Worm (Caenorhabditis elegans) whole organism, L3 larva: ENCODE data around the gene rsp-3.

Experiments used
- R02D3.7 ChIP-seq: fragments of 150-350 bp; optimal IDR thresholded peaks from 2 replicates; lab custom pipeline; 2014; ENCODE audit warnings: missing biosample characterization, missing genetic modification characterization
- ZK546.5 ChIP-seq: sonication (generic microtip); optimal IDR thresholded peaks from 2 replicates; lab custom pipeline; 2017; ENCODE audit warnings: missing biosample characterization, missing genetic modification characterization
- aly-2 ChIP-seq: fragments of 150-350 bp; optimal IDR thresholded peaks from 2 replicates; lab custom pipeline; 2014; ENCODE audit warnings: missing biosample characterization, missing genetic modification characterization
- ama-1 ChIP-seq: fragments of 150-350 bp; optimal IDR thresholded peaks from 2 replicates; lab custom pipeline; 2018
- ceh-28 ChIP-seq: fragments of 150-350 bp; optimal IDR thresholded peaks from 2 replicates; lab custom pipeline; 2014; ENCODE audit warnings: missing biosample characterization, missing genetic modification reagents, missing genetic modification characterization
- ceh-82 ChIP-seq: fragments of 150-350 bp; optimal IDR thresholded peaks from 2 replicates; lab custom pipeline; 2014; ENCODE audit warnings: missing biosample characterization, missing genetic modification characterization
- ceh-9 ChIP-seq: sonication (generic microtip); optimal IDR thresholded peaks from 2 replicates; lab custom pipeline; 2018; ENCODE audit warnings: missing biosample characterization, missing genetic modification characterization
- egl-27 ChIP-seq: sonication (generic microtip); optimal IDR thresholded peaks from 4 replicates; lab custom pipeline; 2017; ENCODE audit warnings: missing biosample characterization, missing genetic modification reagents, missing genetic modification characterization
- egl-5 ChIP-seq: fragments of 150-350 bp; optimal IDR thresholded peaks from 2 replicates; lab custom pipeline; 2017; ENCODE audit warnings: missing biosample characterization, missing genetic modification reagents, missing genetic modification characterization, inconsistent platforms
- elt-1 ChIP-seq: fragments of 150-350 bp; optimal IDR thresholded peaks from 2 replicates; lab custom pipeline; 2014; ENCODE audit warnings: missing biosample characterization, missing genetic modification characterization
- eor-1 ChIP-seq, 2 experiments: fragments of 150-350 bp; optimal IDR thresholded peaks; 2 replicates each; lab custom pipeline; 2014 to 2018; ENCODE audit warnings: missing biosample characterization in 2 of 2, missing genetic modification characterization in 2 of 2
- fkh-10 ChIP-seq: sonication (generic microtip); optimal IDR thresholded peaks from 2 replicates; lab custom pipeline; 2017; ENCODE audit warnings: missing biosample characterization, missing genetic modification reagents, missing genetic modification characterization
- fos-1 ChIP-seq: fragments of 150-350 bp; optimal IDR thresholded peaks from 2 replicates; lab custom pipeline; 2014; ENCODE audit warnings: missing biosample characterization, missing genetic modification characterization
- jun-1 ChIP-seq: fragments of 150-350 bp; optimal IDR thresholded peaks from 2 replicates; lab custom pipeline; 2014; ENCODE audit warnings: missing biosample characterization, missing genetic modification reagents, missing genetic modification characterization
- lin-15B ChIP-seq: fragments of 150-350 bp; optimal IDR thresholded peaks from 2 replicates; lab custom pipeline; 2014; ENCODE audit warnings: missing biosample characterization, missing genetic modification characterization
- lin-39 ChIP-seq: fragments of 150-350 bp; optimal IDR thresholded peaks from 2 replicates; lab custom pipeline; 2018; ENCODE audit warnings: missing biosample characterization, missing genetic modification reagents, missing genetic modification characterization
- lsy-12 ChIP-seq: sonication (generic microtip); optimal IDR thresholded peaks from 2 replicates; lab custom pipeline; 2016; ENCODE audit warnings: mild to moderate bottlenecking, missing genetic modification characterization, missing compliant biosample characterization
- nfya-1 ChIP-seq: sonication (generic microtip); optimal IDR thresholded peaks from 2 replicates; lab custom pipeline; 2017; ENCODE audit warnings: missing genetic modification characterization, mild to moderate bottlenecking, missing compliant biosample characterization, antibody characterized with exemption, moderate library complexity; ENCODE audit not compliant: insufficient read depth
- nhr-11 ChIP-seq: fragments of 150-350 bp; optimal IDR thresholded peaks from 2 replicates; lab custom pipeline; 2014; ENCODE audit warnings: missing biosample characterization, missing genetic modification characterization
- nhr-12 ChIP-seq: fragments of 150-350 bp; optimal IDR thresholded peaks from 2 replicates; lab custom pipeline; 2014; ENCODE audit warnings: missing biosample characterization, missing genetic modification characterization
- nhr-28 ChIP-seq: fragments of 150-350 bp; optimal IDR thresholded peaks from 2 replicates; lab custom pipeline; 2014; ENCODE audit warnings: missing biosample characterization, missing genetic modification characterization
- nhr-43 ChIP-seq: sonication (generic microtip); optimal IDR thresholded peaks from 2 replicates; lab custom pipeline; 2016; ENCODE audit warnings: mild to moderate bottlenecking, missing genetic modification characterization, missing compliant biosample characterization; ENCODE audit not compliant: poor library complexity, severe bottlenecking
- nhr-76 ChIP-seq: fragments of 150-350 bp; sonication (generic microtip); optimal IDR thresholded peaks from 5 replicates; lab custom pipeline; 2014; ENCODE audit warnings: missing biosample characterization, missing genetic modification characterization
- sea-2 ChIP-seq: fragments of 150-350 bp; sonication (generic microtip); optimal IDR thresholded peaks from 4 replicates; lab custom pipeline; 2014; ENCODE audit warnings: missing biosample characterization, missing genetic modification reagents, missing genetic modification characterization
- snpc-4 ChIP-seq: fragments of 150-350 bp; optimal IDR thresholded peaks from 2 replicates; lab custom pipeline; 2014; ENCODE audit warnings: missing biosample characterization, missing genetic modification characterization
- tbx-2 ChIP-seq: sonication (generic microtip); optimal IDR thresholded peaks from 2 replicates; lab custom pipeline; 2016; ENCODE audit warnings: mild to moderate bottlenecking, missing genetic modification characterization, missing compliant biosample characterization
- unc-62 ChIP-seq: fragments of 150-350 bp; sonication (generic microtip); optimal IDR thresholded peaks from 4 replicates; lab custom pipeline; 2014; ENCODE audit warnings: missing biosample characterization, missing genetic modification reagents, missing genetic modification characterization
- zag-1 ChIP-seq: fragments of 150-350 bp; optimal IDR thresholded peaks from 2 replicates; lab custom pipeline; 2014; ENCODE audit warnings: missing biosample characterization, missing genetic modification characterization
- ztf-4 ChIP-seq: fragments of 150-350 bp; optimal IDR thresholded peaks from 2 replicates; lab custom pipeline; 2014; ENCODE audit warnings: missing biosample characterization, missing genetic modification characterization

The rsp-3 gene

DNA sequence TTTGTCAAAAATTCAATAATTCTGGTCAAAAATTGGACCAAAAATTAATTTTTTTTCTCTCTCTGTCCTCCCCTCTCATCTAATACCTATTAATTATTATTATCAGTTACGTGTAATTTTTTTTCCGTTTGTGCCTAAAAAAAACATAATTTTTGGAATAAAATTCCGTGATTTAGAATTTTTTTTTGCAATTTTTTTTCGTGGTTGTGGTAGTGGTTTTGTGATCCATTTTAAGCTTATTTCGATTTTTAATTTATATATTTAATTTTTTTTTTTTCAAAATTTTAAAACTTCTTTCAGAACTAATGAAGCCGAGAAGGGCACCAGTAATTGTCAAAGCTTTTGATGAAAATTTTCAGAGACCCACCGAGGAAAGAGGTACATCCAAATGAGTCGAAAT is 11.5 kb upstream of the rsp-3 start, which contains the start of gene sas-1:
TSS of gene sas-1 (plus strand) at position 301 of the 400 bp plus-strand sequence.
- TF ChIP-seq zag-1 (tag; lab: Kevin White, UChicago) (no peak), lin-15B (no peak), fos-1 (tag; lab: Kevin White, UChicago) (no peak), nhr-11 (tag; lab: Kevin White, UChicago) (no peak), eor-1 (tag; optimal IDR thresholded peaks at IDR 0.05; lab: Kevin White, UChicago) (no peak), aly-2 (tag; lab: Kevin White, UChicago) (no peak), egl-27 (tag; lab: Kevin White, UChicago) (no peak), ZK546.5 (tag; lab: Kevin White, UChicago) (no peak), sea-2 (GFP tag; lab: Kevin White, UChicago) (no peak), snpc-4 (tag; lab: Kevin White, UChicago) (no peak), unc-62 (no peak), nhr-76 (tag; lab: Kevin White, UChicago) (no peak), lin-39 (no peak)

DNA sequence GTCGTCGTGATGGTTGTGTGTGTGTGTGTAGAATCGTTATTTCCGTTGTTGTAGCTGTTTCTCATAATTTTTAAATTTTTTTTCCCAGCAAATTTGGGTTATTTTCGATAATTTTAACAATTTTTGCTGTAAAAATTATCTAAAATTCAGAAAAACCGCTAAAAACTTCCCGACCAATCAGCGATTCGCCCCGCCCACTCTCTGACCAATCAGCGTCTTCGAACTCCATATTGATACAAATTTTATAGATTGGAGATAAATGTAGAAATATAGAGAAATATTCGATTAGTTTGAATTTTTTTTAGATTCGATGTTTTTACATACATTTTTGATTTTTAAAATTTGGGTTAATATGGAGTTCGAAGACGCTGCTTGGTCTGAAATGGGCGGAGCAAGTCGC is 9.9 kb upstream of the rsp-3 start:
- no peak for TF ChIP-seq lin-39
- TF ChIP-seq nfya-1 (tag; lab: Kevin White, UChicago) = peak; percentile 59
- no peak for TF ChIP-seq nhr-12 (tag; lab: Kevin White, UChicago)

DNA sequence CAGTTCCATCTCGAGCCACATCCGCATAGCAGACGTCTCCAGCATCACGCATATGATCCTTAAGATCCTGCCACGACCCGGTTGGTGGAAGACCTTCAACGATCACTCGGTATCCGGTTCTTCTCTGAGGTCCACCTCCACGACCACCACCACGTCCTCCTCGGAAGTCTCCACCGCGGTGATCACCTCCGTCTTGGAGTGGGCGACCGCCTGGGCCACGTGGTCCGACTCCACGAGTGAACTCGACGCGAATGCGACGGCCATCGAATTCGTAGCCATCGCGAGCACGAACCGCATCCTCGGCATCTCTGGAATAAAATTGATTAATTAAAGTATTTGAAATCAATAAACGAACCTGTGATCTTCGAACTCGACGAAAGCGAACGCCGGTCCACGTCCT is 340 bp downstream of the rsp-3 start:
- TF ChIP-seq ceh-82 (tag; lab: Kevin White, UChicago) (no peak), elt-1 (tag; lab: Kevin White, UChicago) (no peak), ceh-9 (tag; lab: Kevin White, UChicago) (no peak), lsy-12 (tag; lab: Kevin White, UChicago) (no peak), tbx-2 (tag; lab: Kevin White, UChicago) (no peak), ztf-4 (tag; lab: Kevin White, UChicago) (no peak), lin-39 (no peak), ceh-28 (tag; lab: Kevin White, UChicago) (no peak), nhr-12 (tag; lab: Kevin White, UChicago) (no peak), snpc-4 (tag; lab: Kevin White, UChicago) (no peak), jun-1 (tag; lab: Kevin White, UChicago) (no peak), egl-5 (tag; lab: Kevin White, UChicago) (no peak), fkh-10 (no peak), nhr-28 (no peak), nhr-76 (tag; lab: Kevin White, UChicago) (no peak), R02D3.7 (no peak)

DNA sequence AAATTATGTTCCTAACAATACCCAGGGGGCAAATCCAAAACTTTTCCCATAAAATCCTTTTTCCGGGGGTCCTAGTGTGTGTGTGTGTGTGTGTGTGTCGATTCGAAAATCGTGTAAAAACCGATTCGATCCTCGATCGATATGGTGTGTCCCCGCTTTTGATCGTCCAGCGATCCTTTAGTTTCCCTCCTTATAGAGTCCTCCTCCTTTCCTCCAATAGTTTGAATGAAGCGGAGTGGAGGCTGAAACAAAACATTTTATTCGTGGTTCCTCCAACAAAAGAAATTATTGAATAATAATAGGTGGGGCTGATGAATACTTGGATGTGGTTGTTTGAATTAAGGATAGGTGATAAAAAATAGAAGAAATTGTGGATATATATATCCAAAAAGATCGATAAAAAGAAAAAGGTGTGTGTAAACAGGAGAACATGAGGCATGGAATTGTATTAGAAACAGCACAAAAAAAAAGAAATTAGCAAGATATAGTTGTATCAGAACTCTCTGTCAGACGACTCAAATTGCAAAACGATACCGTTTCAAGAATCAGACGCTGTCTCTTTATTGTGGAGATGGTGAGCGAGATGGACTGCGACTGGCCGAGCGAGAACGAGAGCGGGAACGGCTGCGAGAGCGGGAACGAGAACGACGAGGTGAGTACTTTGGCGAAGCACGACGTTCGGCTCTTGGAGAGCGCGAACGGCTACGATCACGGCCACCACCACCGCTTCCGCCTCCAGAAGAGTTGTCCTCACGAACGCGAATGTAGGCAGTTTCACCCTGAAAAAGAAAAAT is 1.1 kb downstream of the rsp-3 start:
- no peak for TF ChIP-seq unc-62
- TF ChIP-seq ZK546.5 (tag; lab: Kevin White, UChicago) = no peak
- TF ChIP-seq, all 47 proteins: peak for 0

DNA sequence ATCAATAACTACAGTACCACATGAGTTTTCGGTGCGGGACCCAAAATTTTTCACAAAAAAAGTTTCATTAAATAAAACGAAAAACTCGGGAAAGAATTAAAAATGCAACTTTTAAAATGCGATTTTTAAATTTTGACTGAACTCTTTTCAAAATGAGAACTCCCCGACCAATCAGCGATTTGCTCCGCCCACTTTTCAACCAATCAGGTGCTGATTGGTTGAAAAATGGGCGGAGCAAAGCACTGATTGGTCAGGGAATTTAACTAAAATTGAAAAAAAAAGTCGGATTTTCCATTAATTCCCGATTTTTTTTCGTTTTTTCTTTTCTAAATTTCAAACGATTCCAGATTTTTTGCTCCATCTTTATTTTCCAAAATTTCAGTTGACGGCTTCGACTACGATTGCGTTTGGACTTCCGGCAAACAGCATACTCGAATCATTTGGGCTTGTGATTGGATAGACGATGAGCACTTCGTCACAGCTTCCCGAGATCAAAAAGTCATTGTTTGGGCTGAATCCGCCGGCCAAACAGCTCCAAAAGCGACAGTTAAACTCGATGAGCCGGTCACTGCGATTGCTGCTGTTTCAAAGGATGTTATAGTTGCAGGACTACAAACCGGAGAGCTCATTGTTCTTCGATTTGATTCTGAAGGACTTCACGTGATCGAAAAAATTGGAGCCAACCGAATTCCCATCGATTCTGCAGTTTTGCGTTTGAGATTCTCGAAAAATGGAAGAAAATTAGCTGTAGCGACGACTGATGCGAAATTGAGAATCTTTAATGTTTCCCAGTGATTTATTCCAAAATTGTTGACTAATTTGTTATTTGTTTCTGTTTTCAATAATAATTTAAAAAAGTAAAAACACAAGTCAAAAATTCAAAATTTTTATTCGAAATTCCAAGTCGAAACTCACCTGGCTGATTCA is 2.1 kb downstream of the rsp-3 start:
- TF ChIP-seq ztf-4 (tag; lab: Kevin White, UChicago) = no peak
- TF ChIP-seq ama-1 (lab: Kevin White, UChicago) = peak; percentile 41
- TF ChIP-seq nfya-1 (tag; lab: Kevin White, UChicago) = peak; percentile 98

DNA sequence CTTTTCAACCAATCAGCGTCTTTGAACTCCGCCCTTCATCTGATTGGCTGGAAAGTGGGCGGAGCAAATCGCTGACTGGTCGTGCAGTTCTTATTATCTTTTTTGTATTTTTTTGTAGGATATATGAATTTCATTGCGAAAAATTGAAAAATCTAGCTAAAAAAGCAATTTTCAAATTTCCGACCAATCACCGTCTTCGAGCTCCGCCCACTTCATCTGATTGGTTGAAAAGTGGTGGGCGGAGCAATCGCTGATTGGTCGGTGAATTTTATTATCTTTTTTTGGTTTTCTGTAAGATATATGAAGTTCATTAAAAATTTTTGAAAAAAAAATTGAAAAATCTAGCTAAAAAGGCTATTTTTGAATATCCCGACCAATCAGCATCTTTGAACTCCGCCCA is 7.5 kb downstream of the rsp-3 start:
- TF ChIP-seq nhr-12 (tag; lab: Kevin White, UChicago) = no peak
- TF ChIP-seq nfya-1 (tag; lab: Kevin White, UChicago) = peak; percentile 86
- TF ChIP-seq fkh-10 = no peak
- no peak for TF ChIP-seq ceh-9 (tag; lab: Kevin White, UChicago)
- no peak for TF ChIP-seq nhr-43
- TF ChIP-seq jun-1 (tag; lab: Kevin White, UChicago) = no peak
- TF ChIP-seq ceh-82 (tag; lab: Kevin White, UChicago) = no peak
- TF ChIP-seq, all 47 proteins: peak for 1
